Worm (Caenorhabditis elegans): ENCODE data around the gene dvc-1.

DNA sequence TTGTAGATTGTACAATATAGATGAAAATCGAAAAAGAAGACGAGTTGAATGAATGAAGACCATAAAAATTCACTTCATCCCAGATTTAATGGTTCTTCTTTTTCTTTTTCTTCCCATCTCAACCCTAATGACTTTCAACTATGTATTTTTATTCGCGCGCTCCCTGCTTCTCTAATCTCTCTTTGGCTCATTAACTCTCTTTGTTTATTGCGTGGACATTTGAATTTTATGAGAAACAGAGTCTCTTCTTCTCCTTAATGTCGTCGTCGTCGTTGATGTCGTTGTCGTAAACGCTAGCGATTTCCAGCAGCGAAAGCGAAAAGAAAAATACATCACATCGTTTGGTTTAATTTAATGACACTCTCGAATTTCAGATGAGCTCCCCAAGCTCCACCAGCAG lies 24.6 kb downstream of the dvc-1 start:
- no peak for TF ChIP-seq unc-62 (GFP tag; optimal IDR thresholded peaks at IDR 0.05)
- no peak for TF ChIP-seq ceh-28 (tag; optimal IDR thresholded peaks at IDR 0.05)
- no peak for TF ChIP-seq skn-1 (tag; optimal IDR thresholded peaks at IDR 0.05)
- no peak for TF ChIP-seq jun-1 (tag; optimal IDR thresholded peaks at IDR 0.05)
- no peak for TF ChIP-seq nhr-237 (tag; optimal IDR thresholded peaks at IDR 0.05)
- no peak for TF ChIP-seq pqm-1 (tag; optimal IDR thresholded peaks at IDR 0.05)
- TF ChIP-seq pha-4 (tag; optimal IDR thresholded peaks at IDR 0.05), result no peak
- no peak for TF ChIP-seq aly-2 (tag; optimal IDR thresholded peaks at IDR 0.05)
- TF ChIP-seq nhr-28 (tag; optimal IDR thresholded peaks at IDR 0.05), result no peak
- TF ChIP-seq elt-1 (tag; optimal IDR thresholded peaks at IDR 0.05), result no peak
- no peak for TF ChIP-seq nhr-77 (tag; optimal IDR thresholded peaks at IDR 0.05)
- TF ChIP-seq fos-1 (tag; optimal IDR thresholded peaks at IDR 0.05), result no peak
- no peak for TF ChIP-seq nhr-25 (tag; optimal IDR thresholded peaks at IDR 0.05)
- TF ChIP-seq fkh-10 (GFP tag; optimal IDR thresholded peaks at IDR 0.05), result no peak

All from whole organism, L3 larva.